Worm (Caenorhabditis elegans) whole organism, L4/young adult: ENCODE results near the gene pmp-2.

Experiments used
- dao-5 ChIP-seq: sonication (generic microtip); optimal IDR thresholded peaks from 2 replicates; lab custom pipeline; 2016; ENCODE audit warnings: missing genotype, missing genetic modification characterization, moderate library complexity, missing compliant biosample characterization
- him-1 ChIP-seq: sonication (generic microtip); optimal IDR thresholded peaks from 2 replicates; lab custom pipeline; 2016; ENCODE audit warnings: missing genotype, missing genetic modification reagents, missing genetic modification characterization, missing compliant biosample characterization

DNA sequence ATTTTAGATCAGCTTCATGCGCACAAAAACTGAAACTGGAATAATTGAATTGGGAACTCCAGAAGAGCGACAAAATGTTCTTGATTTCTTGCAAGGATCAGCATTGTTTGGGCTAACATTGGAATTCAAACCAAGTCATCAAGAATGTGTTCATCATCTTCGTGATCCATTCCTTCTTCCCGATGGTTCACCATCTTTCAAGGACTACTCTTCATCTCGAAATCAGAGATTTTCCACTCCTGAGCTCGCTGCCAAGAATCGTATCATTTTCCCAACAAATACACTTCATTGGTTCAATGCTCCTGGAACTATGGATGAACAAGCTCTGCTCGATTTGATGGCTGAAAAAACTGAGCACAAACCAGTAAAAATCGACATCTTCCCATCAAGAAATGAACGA lies 13.1 kb upstream of the pmp-2 start:
- TF ChIP-seq him-1 (tag; lab: Kevin White, UChicago), result no peak
- TF ChIP-seq dao-5 (tag; lab: Kevin White, UChicago), result no peak
